Fruit fly (Drosophila melanogaster) whole organism, embryonic: ENCODE results near the gene CG13676.

ENCODE experiments used
- Abd-B ChIP-seq: fragments of 200-800 bp; sonication (Bioruptor generic); optimal IDR thresholded peaks from 2 replicates; lab custom pipeline; 2018; ENCODE audit warnings: missing biosample characterization, mild to moderate bottlenecking, missing genetic modification characterization, moderate library complexity
- Ada2b ChIP-seq: fragments of 200-800 bp; sonication (Bioruptor generic); IDR thresholded peaks from 2 replicates; pipeline ENCODE4 v1.3.6; 2022; ENCODE audit warnings: missing biosample characterization, missing genetic modification characterization
- B-H1 ChIP-seq: fragments of 200-800 bp; sonication (Bioruptor generic); IDR thresholded peaks from 3 replicates; pipeline ENCODE4 v1.3.6; 2022; ENCODE audit warnings: missing biosample characterization, missing genetic modification characterization
- CG10274 ChIP-seq: fragments of 200-800 bp; sonication (Bioruptor generic); optimal IDR thresholded peaks from 3 replicates; lab custom pipeline; 2017; ENCODE audit warnings: missing biosample characterization, mild to moderate bottlenecking, missing genetic modification characterization
- CG11504 ChIP-seq: fragments of 200-800 bp; sonication (Bioruptor generic); optimal IDR thresholded peaks from 3 replicates; lab custom pipeline; 2019; ENCODE audit warnings: missing biosample characterization, mild to moderate bottlenecking, missing genetic modification characterization, moderate library complexity
- CG12071 ChIP-seq: fragments of 200-800 bp; sonication (Bioruptor generic); optimal IDR thresholded peaks from 3 replicates; lab custom pipeline; 2018; ENCODE audit warnings: missing biosample characterization, mild to moderate bottlenecking, missing genetic modification characterization
- CG14860 ChIP-seq: fragments of 200-800 bp; sonication (Bioruptor generic); IDR thresholded peaks from 3 replicates; pipeline ENCODE4 v1.3.6; 2022; ENCODE audit warnings: missing biosample characterization, missing genetic modification characterization; ENCODE audit not compliant: partially characterized antibody
- CG15479 ChIP-seq: fragments of 200-800 bp; sonication (Bioruptor generic); optimal IDR thresholded peaks from 3 replicates; lab custom pipeline; 2019; ENCODE audit warnings: missing biosample characterization, mild to moderate bottlenecking, missing genetic modification characterization, moderate library complexity
- CG18011 ChIP-seq: fragments of 200-800 bp; sonication (Bioruptor generic); optimal IDR thresholded peaks from 2 replicates; lab custom pipeline; 2017; ENCODE audit warnings: missing biosample characterization, missing genetic modification characterization, mild to moderate bottlenecking, moderate library complexity, missing genotype
- CG18619 ChIP-seq: fragments of 200-800 bp; sonication (Bioruptor generic); optimal IDR thresholded peaks from 3 replicates; lab custom pipeline; 2017; ENCODE audit warnings: missing biosample characterization, mild to moderate bottlenecking, missing genetic modification characterization
- CG2116 ChIP-seq: fragments of 200-800 bp; sonication (Bioruptor generic); optimal IDR thresholded peaks from 3 replicates; lab custom pipeline; 2018; ENCODE audit warnings: missing biosample characterization, mild to moderate bottlenecking, missing genetic modification characterization
- CG3163 ChIP-seq: fragments of 200-800 bp; sonication (Bioruptor generic); optimal IDR thresholded peaks from 3 replicates; lab custom pipeline; 2016; ENCODE audit warnings: missing biosample characterization, missing genetic modification characterization
- CG3995 ChIP-seq: fragments of 200-800 bp; sonication (Bioruptor generic); optimal IDR thresholded peaks from 3 replicates; lab custom pipeline; 2016; ENCODE audit warnings: missing biosample characterization, missing genetic modification characterization
- CG43689 ChIP-seq: fragments of 200-800 bp; sonication (Bioruptor generic); IDR thresholded peaks from 2 replicates; pipeline ENCODE4 v1.3.6; 2022; ENCODE audit warnings: missing biosample characterization, missing genetic modification characterization
- CG7271 ChIP-seq: fragments of 200-800 bp; sonication (Bioruptor generic); optimal IDR thresholded peaks from 2 replicates; lab custom pipeline; 2018; ENCODE audit warnings: missing biosample characterization, mild to moderate bottlenecking, missing genetic modification characterization, moderate library complexity
- CG7357 ChIP-seq: fragments of 200-800 bp; sonication (Bioruptor generic); IDR thresholded peaks from 3 replicates; pipeline ENCODE4 v1.3.6; 2022; ENCODE audit warnings: missing biosample characterization, missing genetic modification characterization
- CG7372 ChIP-seq: fragments of 200-800 bp; sonication (Bioruptor generic); IDR thresholded peaks from 2 replicates; pipeline ENCODE4 v1.3.6; 2022; ENCODE audit warnings: missing biosample characterization, missing genetic modification characterization
- CG7556 ChIP-seq: fragments of 200-800 bp; sonication (Bioruptor generic); optimal IDR thresholded peaks from 2 replicates; lab custom pipeline; 2017; ENCODE audit warnings: missing biosample characterization, mild to moderate bottlenecking, missing genetic modification characterization
- CG9215 ChIP-seq: fragments of 200-800 bp; sonication (Bioruptor generic); IDR thresholded peaks from 2 replicates; pipeline ENCODE4 v1.3.6; 2022; ENCODE audit warnings: missing biosample characterization, missing genetic modification characterization
- Camta ChIP-seq: fragments of 200-800 bp; sonication (Bioruptor generic); optimal IDR thresholded peaks from 2 replicates; lab custom pipeline; 2016; ENCODE audit warnings: missing biosample characterization, missing genetic modification characterization
- Dad ChIP-seq: fragments of 200-800 bp; sonication (Bioruptor generic); optimal IDR thresholded peaks from 3 replicates; lab custom pipeline; 2016; ENCODE audit warnings: missing biosample characterization, missing genetic modification characterization
- Deaf1 ChIP-seq: fragments of 200-800 bp; optimal IDR thresholded peaks from 3 replicates; lab custom pipeline; 2019; ENCODE audit warnings: missing biosample characterization, mild to moderate bottlenecking, missing genetic modification characterization, moderate library complexity
- Dfd ChIP-seq, 2 experiments: fragments of >200 bp; optimal IDR thresholded peaks; 2 replicates each; lab custom pipeline; 2017; ENCODE audit warnings: missing biosample characterization in 2 of 2, missing genetic modification characterization in 2 of 2
- HHEX ChIP-seq: fragments of 200-800 bp; sonication (Bioruptor generic); optimal IDR thresholded peaks from 3 replicates; lab custom pipeline; 2017; ENCODE audit warnings: missing biosample characterization, mild to moderate bottlenecking, missing genetic modification characterization, missing genetic modification reagents
- HLH4C ChIP-seq: fragments of 200-800 bp; sonication (Bioruptor generic); IDR thresholded peaks from 3 replicates; pipeline ENCODE4 v1.3.6; 2022; ENCODE audit warnings: missing biosample characterization, missing genetic modification characterization; ENCODE audit not compliant: partially characterized antibody
- Hr39 ChIP-seq: fragments of >200 bp; optimal IDR thresholded peaks from 2 replicates; lab custom pipeline; 2017
- Myb ChIP-seq: fragments of 200-800 bp; sonication (Bioruptor generic); optimal IDR thresholded peaks from 2 replicates; lab custom pipeline; 2016; ENCODE audit warnings: missing biosample characterization, missing genetic modification characterization
- Nf-YC ChIP-seq: fragments of 200-800 bp; optimal IDR thresholded peaks from 3 replicates; lab custom pipeline; 2019; ENCODE audit warnings: missing biosample characterization, mild to moderate bottlenecking, missing genetic modification characterization, moderate library complexity
- Xrp1 ChIP-seq: fragments of 200-800 bp; sonication (Bioruptor generic); IDR thresholded peaks from 2 replicates; pipeline ENCODE4 v1.3.6; 2022; ENCODE audit warnings: missing biosample characterization, missing genetic modification characterization
- bab2 ChIP-seq: fragments of 200-800 bp; sonication (Bioruptor generic); optimal IDR thresholded peaks from 2 replicates; lab custom pipeline; 2016; ENCODE audit warnings: missing biosample characterization, missing genetic modification characterization
- bcd ChIP-seq: fragments of 200-800 bp; sonication (Bioruptor generic); optimal IDR thresholded peaks from 2 replicates; lab custom pipeline; 2017; ENCODE audit warnings: missing biosample characterization, mild to moderate bottlenecking, missing genetic modification characterization
- bigmax ChIP-seq: fragments of 200-800 bp; sonication (Bioruptor generic); optimal IDR thresholded peaks from 2 replicates; lab custom pipeline; 2018; ENCODE audit warnings: missing biosample characterization, mild to moderate bottlenecking, missing genetic modification characterization
- chm ChIP-seq: fragments of 200-800 bp; sonication (Bioruptor generic); IDR thresholded peaks from 2 replicates; pipeline ENCODE4 v1.3.6; 2022; ENCODE audit warnings: missing biosample characterization, missing genetic modification characterization
- crp ChIP-seq, 2 experiments: fragments of 200-800 bp; sonication (Bioruptor generic); optimal IDR thresholded peaks; 2 replicates in 1 of 2; 3 replicates in 1 of 2; lab custom pipeline; 2017; ENCODE audit warnings: missing biosample characterization in 2 of 2, missing genetic modification characterization in 2 of 2, mild to moderate bottlenecking in 1 of 2, moderate library complexity in 1 of 2
- danr ChIP-seq: fragments of 200-800 bp; sonication (Bioruptor generic); IDR thresholded peaks from 2 replicates; pipeline ENCODE4 v1.3.6; 2022; ENCODE audit warnings: missing biosample characterization, missing genetic modification characterization
- fru ChIP-seq: fragments of >200 bp; optimal IDR thresholded peaks from 2 replicates; lab custom pipeline; 2017
- h ChIP-seq: fragments of >200 bp; optimal IDR thresholded peaks from 2 replicates; lab custom pipeline; 2017
- onecut ChIP-seq: fragments of 200-800 bp; sonication (Bioruptor generic); IDR thresholded peaks from 2 replicates; pipeline ENCODE4 v1.3.6; 2022; ENCODE audit warnings: missing biosample characterization, missing genetic modification characterization
- pb ChIP-seq: fragments of 200-800 bp; sonication (Bioruptor generic); optimal IDR thresholded peaks from 3 replicates; lab custom pipeline; 2016; ENCODE audit warnings: missing biosample characterization, missing genetic modification characterization
- run ChIP-seq: fragments of 200-800 bp; sonication (Bioruptor generic); optimal IDR thresholded peaks from 3 replicates; lab custom pipeline; 2018; ENCODE audit warnings: missing biosample characterization, mild to moderate bottlenecking, missing genetic modification characterization
- sc ChIP-seq, 3 experiments: fragments of >200 bp in 2 of 3; fragments of 200-800 bp in 1 of 3; sonication (Bioruptor generic) in 1 of 3; optimal IDR thresholded peaks; 2 replicates in 2 of 3; 3 replicates in 1 of 3; lab custom pipeline; 2017; ENCODE audit warnings: mild to moderate bottlenecking in 1 of 3, missing biosample characterization in 1 of 3, missing genetic modification characterization in 1 of 3, missing genetic modification reagents in 1 of 3
- sima ChIP-seq: fragments of 200-800 bp; sonication (Bioruptor generic); optimal IDR thresholded peaks from 2 replicates; lab custom pipeline; 2016; ENCODE audit warnings: missing biosample characterization, missing genetic modification characterization
- tll ChIP-seq, 2 experiments: fragments of 200-800 bp in 1 of 2; fragments of >200 bp in 1 of 2; sonication (Bioruptor generic) in 1 of 2; optimal IDR thresholded peaks; 2 replicates each; lab custom pipeline; 2017 to 2019; ENCODE audit warnings: missing biosample characterization in 2 of 2, missing genetic modification characterization in 2 of 2, mild to moderate bottlenecking in 1 of 2, moderate library complexity in 1 of 2
- ttk ChIP-seq: fragments of 200-800 bp; sonication (Bioruptor generic); IDR thresholded peaks from 2 replicates; pipeline ENCODE4 v2.1.2; 2022; ENCODE audit warnings: missing biosample characterization, missing genetic modification characterization
- tup ChIP-seq: fragments of 200-800 bp; sonication (Bioruptor generic); optimal IDR thresholded peaks from 2 replicates; lab custom pipeline; 2016; ENCODE audit warnings: missing biosample characterization, mild to moderate bottlenecking, missing genetic modification characterization, moderate library complexity

The CG13676 gene

dm6 chr3L:8137448-8137906 is 14.1 kb downstream of the CG13676 start, which contains the start of the genes Setx and mus301 (continued):
- peak; percentile 76 for TF ChIP-seq CG18011 (GFP tag; lab: Kevin White, UChicago)
- no peak for TF ChIP-seq Nf-YC (tag; lab: Kevin White, UChicago)
- TF ChIP-seq CG14860 (GFP tag; lab: Robert Waterston, UW), result no peak
- TF ChIP-seq fru (lab: Kevin White, UChicago), result no peak
- peak; percentile 2 for TF ChIP-seq CG7271
- peak; percentile 89 for TF ChIP-seq Abd-B
- TF ChIP-seq Myb, result peak; percentile 83
- TF ChIP-seq tll (GFP tag; optimal IDR thresholded peaks at IDR 0.05; lab: Kevin White, UChicago), result peak in 1 of 2 experiments; percentile 6
- peak; percentile 79 for TF ChIP-seq Xrp1
- TF ChIP-seq CG15479 (GFP tag; lab: Kevin White, UChicago), result peak; percentile 20
- no peak for TF ChIP-seq chm (GFP tag; lab: Robert Waterston, UW)
- TF ChIP-seq bcd (GFP tag; lab: Kevin White, UChicago), result peak; percentile 81
- peak; percentile 75 for TF ChIP-seq CG7556 (GFP tag; lab: Kevin White, UChicago)
- TF ChIP-seq onecut (GFP tag; lab: Robert Waterston, UW), result no peak; the same call in 1 of the 2 replicates
- TF ChIP-seq crp (GFP tag; optimal IDR thresholded peaks at IDR 0.05; lab: Kevin White, UChicago), result peak in 1 of 2 experiments; percentile 52
- peak; percentile 77 for TF ChIP-seq CG18619 (GFP tag; lab: Kevin White, UChicago)
- TF ChIP-seq CG10274 (GFP tag; lab: Kevin White, UChicago), result peak; percentile 9
- TF ChIP-seq sima (GFP tag; lab: Kevin White, UChicago), result peak; percentile 52
- TF ChIP-seq bab2 (GFP tag; lab: Kevin White, UChicago), result peak; percentile 84
- TF ChIP-seq Dad (GFP tag; lab: Kevin White, UChicago), result peak; percentile 80
- peak; percentile 58; the same call in 2 of the 3 replicates for TF ChIP-seq B-H1 (GFP tag; lab: Robert Waterston, UW)
- no peak for TF ChIP-seq CG43689 (GFP tag; lab: Robert Waterston, UW)
- peak; percentile 84 for TF ChIP-seq Camta (GFP tag; lab: Kevin White, UChicago)
- no peak for TF ChIP-seq Deaf1 (tag; lab: Kevin White, UChicago)
- peak; percentile 54; the same call in 1 of the 2 replicates for TF ChIP-seq ttk (GFP tag; lab: Robert Waterston, UW)
- TF ChIP-seq CG3163 (GFP tag; lab: Kevin White, UChicago), result peak; percentile 51
- TF ChIP-seq CG7357, result peak; percentile 64; the same call in 1 of the 3 replicates
- no peak for TF ChIP-seq run (tag; lab: Kevin White, UChicago)
- no peak for TF ChIP-seq CG11504 (tag; lab: Kevin White, UChicago)
- TF ChIP-seq HLH4C (GFP tag; lab: Robert Waterston, UW), result no peak
- peak; percentile 80 for TF ChIP-seq CG7372
- peak; percentile 80 for TF ChIP-seq CG9215
- no peak for TF ChIP-seq Hr39 (lab: Kevin White, UChicago)
- TF ChIP-seq sc (optimal IDR thresholded peaks at IDR 0.05; lab: Kevin White, UChicago), result no peak
- TF ChIP-seq sc (GFP tag; optimal IDR thresholded peaks at IDR 0.05; lab: Kevin White, UChicago), result peak; percentile 34
- TF ChIP-seq CG3995 (GFP tag; lab: Kevin White, UChicago), result peak; percentile 54
- TF ChIP-seq danr (GFP tag; lab: Robert Waterston, UW), result peak; percentile 54; the same call in 1 of the 2 replicates
- TF ChIP-seq CG12071, result no peak
- peak; percentile 69 for TF ChIP-seq HHEX
- TF ChIP-seq pb (GFP tag; lab: Kevin White, UChicago), result peak; percentile 40
- peak; percentile 70 for TF ChIP-seq tup (GFP tag; lab: Kevin White, UChicago)
- TF ChIP-seq bigmax (GFP tag; lab: Kevin White, UChicago), result no peak
- TF ChIP-seq Ada2b, result peak; percentile 58
- TF ChIP-seq Dfd (GFP tag; optimal IDR thresholded peaks at IDR 0.05; lab: Kevin White, UChicago), result no peak
- TF ChIP-seq h (lab: Kevin White, UChicago), result no peak
- TF ChIP-seq CG2116 (GFP tag; lab: Kevin White, UChicago), result peak; percentile 78
- TF ChIP-seq, all 482 proteins: peak for 317
